Fruit fly (Drosophila melanogaster): ENCODE results near the gene Ufl1.

DNA sequence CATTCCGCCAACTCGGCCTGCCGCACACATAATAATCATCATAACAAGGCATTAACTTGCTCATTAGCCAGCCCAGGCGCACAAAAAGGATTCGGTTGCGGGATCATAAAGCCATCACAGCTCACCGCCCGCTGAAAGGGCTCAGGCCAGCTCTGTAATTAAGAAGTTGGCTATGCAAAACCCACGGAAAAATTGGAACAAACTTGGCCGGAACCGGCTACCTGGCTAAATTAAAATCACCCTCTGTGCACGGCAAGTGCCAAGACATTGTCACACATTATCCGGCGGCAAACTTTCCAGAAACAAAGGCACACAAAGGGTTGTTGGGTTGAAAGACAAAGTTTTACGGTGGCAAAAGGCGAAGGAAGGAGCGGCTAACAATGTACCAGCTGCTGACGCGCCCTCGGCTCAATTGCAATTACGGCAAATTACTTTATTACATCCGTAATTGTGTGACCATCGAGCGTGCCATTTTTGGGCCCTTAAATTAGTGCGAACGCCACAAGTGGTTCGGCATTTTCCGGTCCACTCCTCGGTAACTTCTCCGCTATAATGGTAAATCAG lies 38.5 kb downstream of the Ufl1 start:
- TF ChIP-seq OdsH (GFP tag; optimal IDR thresholded peaks at IDR 0.05) (no peak), CG7368 (GFP tag; optimal IDR thresholded peaks at IDR 0.05) (no peak), CG9139 (GFP tag; optimal IDR thresholded peaks at IDR 0.05) (no peak), CG1621 (tag; optimal IDR thresholded peaks at IDR 0.05) (no peak), Hr39 (GFP tag; optimal IDR thresholded peaks at IDR 0.05) (no peak), net (GFP tag; optimal IDR thresholded peaks at IDR 0.05) (no peak), eg (GFP tag; IDR thresholded peaks at IDR 0.05) (no peak), lz (GFP tag; optimal IDR thresholded peaks at IDR 0.05) (no peak), CG6854 (GFP tag; optimal IDR thresholded peaks at IDR 0.05) (no peak), cyc (GFP tag; optimal IDR thresholded peaks at IDR 0.05) (no peak), pdm3 (GFP tag; optimal IDR thresholded peaks at IDR 0.05) (no peak), dac (GFP tag; optimal IDR thresholded peaks at IDR 0.05) (no peak)

All from whole organism, prepupa.